Worm (Caenorhabditis elegans) whole organism, mixed stage, embryonic: Measurements from ENCODE around the gene ttr-53.

Experiments
- blmp-1 ChIP-seq: fragments of 150-350 bp; optimal IDR thresholded peaks from 2 replicates; lab custom pipeline; 2014; ENCODE audit warnings: missing biosample characterization, missing genetic modification characterization
- lin-13 ChIP-seq: fragments of 150-350 bp; optimal IDR thresholded peaks from 2 replicates; lab custom pipeline; 2014; ENCODE audit warnings: missing biosample characterization, missing genetic modification characterization
- lin-32 ChIP-seq: fragments of 200-800 bp; sonication (Bioruptor generic); optimal IDR thresholded peaks from 2 replicates; lab custom pipeline; 2018; ENCODE audit warnings: mild to moderate bottlenecking, missing genetic modification characterization, missing compliant biosample characterization
- lsy-2 ChIP-seq: fragments of 150-350 bp; optimal IDR thresholded peaks from 2 replicates; lab custom pipeline; 2014; ENCODE audit warnings: missing biosample characterization, missing genetic modification characterization
- mep-1 ChIP-seq: fragments of 150-350 bp; optimal IDR thresholded peaks from 2 replicates; lab custom pipeline; 2017; ENCODE audit warnings: missing biosample characterization, missing genetic modification reagents, missing genetic modification characterization, inconsistent platforms
- nhr-12 ChIP-seq: fragments of 150-350 bp; optimal IDR thresholded peaks from 2 replicates; lab custom pipeline; 2014; ENCODE audit warnings: missing biosample characterization, missing genetic modification characterization
- nhr-76 ChIP-seq: sonication (generic microtip); optimal IDR thresholded peaks from 2 replicates; lab custom pipeline; 2017; ENCODE audit warnings: missing biosample characterization, missing genetic modification characterization
- unc-39 ChIP-seq: fragments of 150-350 bp; optimal IDR thresholded peaks from 2 replicates; lab custom pipeline; 2014; ENCODE audit warnings: missing biosample characterization, missing genetic modification characterization
- unc-62 ChIP-seq: fragments of 150-350 bp; optimal IDR thresholded peaks from 2 replicates; lab custom pipeline; 2014; ENCODE audit warnings: missing biosample characterization, missing genetic modification reagents, missing genetic modification characterization
- ztf-11 ChIP-seq: fragments of 150-350 bp; optimal IDR thresholded peaks from 2 replicates; lab custom pipeline; 2014; ENCODE audit warnings: missing biosample characterization, missing genetic modification characterization

DNA sequence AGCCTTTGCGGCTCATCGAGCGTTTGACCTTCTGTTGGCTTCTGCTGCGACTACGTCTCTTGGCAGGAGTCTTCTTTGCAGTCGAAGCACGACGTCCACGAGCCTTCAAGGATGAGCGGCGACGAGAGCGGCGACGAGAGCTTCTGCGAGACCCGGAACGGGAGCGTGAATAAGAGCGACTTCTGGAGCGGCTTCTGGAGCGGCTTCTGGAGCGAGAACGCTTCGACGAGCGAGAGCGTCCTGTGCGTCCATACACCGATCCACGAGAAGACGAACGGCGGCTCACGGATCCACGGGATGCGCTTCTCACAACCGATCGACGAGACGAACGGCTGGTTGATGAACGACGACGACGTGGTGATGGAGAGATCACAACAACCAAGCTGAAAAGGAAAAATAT lies 47.0 kb upstream of the ttr-53 start:
- no peak for TF ChIP-seq lsy-2 (tag; lab: Kevin White, UChicago)
- TF ChIP-seq mep-1 (tag; lab: Kevin White, UChicago): no peak
- TF ChIP-seq nhr-12 (tag; lab: Kevin White, UChicago): no peak
- no peak for TF ChIP-seq blmp-1 (tag; lab: Kevin White, UChicago)
- no peak for TF ChIP-seq unc-62
- no peak for TF ChIP-seq nhr-76
- TF ChIP-seq unc-39: no peak
- TF ChIP-seq lin-13: no peak
- TF ChIP-seq lin-32 (GFP tag; lab: Kevin White, UChicago): no peak
- no peak for TF ChIP-seq ztf-11 (tag; lab: Kevin White, UChicago)
